Worm (Caenorhabditis elegans) whole organism, mixed stage, embryonic: ENCODE measurements around the gene Y66A7A.7.

ENCODE experiments used
- ceh-43 ChIP-seq: fragments of 200-800 bp; sonication (Bioruptor generic); optimal IDR thresholded peaks from 2 replicates; lab custom pipeline; 2018; ENCODE audit warnings: mild to moderate bottlenecking, missing genetic modification characterization, moderate library complexity, missing compliant biosample characterization
- elt-3 ChIP-seq: fragments of 150-350 bp; optimal IDR thresholded peaks from 2 replicates; lab custom pipeline; 2014; ENCODE audit warnings: missing biosample characterization, missing genetic modification characterization
- snpc-4 ChIP-seq: fragments of 150-350 bp; optimal IDR thresholded peaks from 2 replicates; lab custom pipeline; 2014; ENCODE audit warnings: missing biosample characterization, missing genetic modification characterization
- sptf-1 ChIP-seq: sonication (generic microtip); optimal IDR thresholded peaks from 2 replicates; lab custom pipeline; 2017; ENCODE audit warnings: mild to moderate bottlenecking, missing genetic modification characterization, moderate library complexity, missing compliant biosample characterization
- unc-62 ChIP-seq: fragments of 150-350 bp; optimal IDR thresholded peaks from 2 replicates; lab custom pipeline; 2014; ENCODE audit warnings: missing biosample characterization, missing genetic modification reagents, missing genetic modification characterization
- ztf-11 ChIP-seq: fragments of 150-350 bp; optimal IDR thresholded peaks from 2 replicates; lab custom pipeline; 2014; ENCODE audit warnings: missing biosample characterization, missing genetic modification characterization

ce11 chrIII:11580428-11580885 lies 48.8 kb downstream of the Y66A7A.7 start, which contains the start of gene Y66D12A.7:
- TF ChIP-seq ztf-11 (tag; lab: Kevin White, UChicago) (no peak), snpc-4 (tag; lab: Kevin White, UChicago) (no peak), unc-62 (GFP tag; lab: Kevin White, UChicago) (no peak), elt-3 (no peak), sptf-1 (no peak), ceh-43 (GFP tag; lab: Kevin White, UChicago) (no peak)
